Fruit fly (Drosophila melanogaster): ENCODE data around the gene Cyp4ac1.

The Cyp4ac1 gene

DNA sequence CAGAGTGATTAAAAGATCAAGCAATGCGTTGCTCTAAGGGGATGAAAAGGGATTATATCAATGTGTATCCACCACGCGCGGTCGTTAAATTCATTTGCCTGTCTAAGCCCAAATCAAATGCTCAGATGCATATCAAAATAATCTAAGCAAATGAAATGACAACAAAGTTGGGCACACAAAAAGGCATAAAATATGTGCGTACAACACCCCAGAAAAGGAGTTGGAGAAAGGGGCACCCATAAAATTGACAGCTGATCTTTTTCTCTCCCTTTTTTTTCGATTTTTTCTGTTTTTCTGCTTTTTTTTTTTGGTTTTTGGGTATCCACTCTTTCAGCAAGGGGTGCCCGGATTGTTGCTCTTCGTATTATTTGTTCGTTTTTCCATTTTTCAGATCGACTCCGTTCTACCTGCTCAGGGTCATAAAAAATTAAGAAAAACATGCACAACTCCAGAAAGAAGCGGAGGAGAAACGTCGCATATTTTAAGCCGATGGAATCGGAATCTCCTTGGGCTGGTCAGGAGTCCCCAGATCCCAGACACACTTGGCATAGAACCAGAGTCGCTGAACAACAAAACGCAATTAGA, 29.0 kb upstream of the Cyp4ac1 start:
- TF ChIP-seq noc (tag; optimal IDR thresholded peaks at IDR 0.05) = no peak

DNA sequence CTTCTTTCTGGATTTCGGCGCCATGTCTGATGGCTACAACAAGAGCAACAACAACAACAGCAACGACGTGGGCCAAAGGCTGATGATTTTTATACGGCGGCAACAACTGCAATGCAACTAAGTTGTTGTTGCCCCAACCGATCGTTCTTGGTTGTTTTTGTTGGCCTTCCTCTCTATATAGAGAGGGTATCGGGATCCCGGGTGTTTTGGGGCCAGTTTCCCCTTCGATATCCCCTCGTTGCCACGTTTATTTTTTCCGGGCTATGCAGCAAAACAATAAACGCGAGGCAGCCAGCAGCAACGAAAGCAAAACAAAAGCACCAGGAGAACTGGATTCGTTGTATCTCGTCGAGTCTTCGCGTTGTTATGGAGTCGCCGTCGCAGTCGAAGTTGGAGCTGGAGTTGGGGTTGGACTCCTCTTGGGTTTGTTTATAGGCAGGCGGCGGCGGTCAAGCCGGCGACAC, 27.4 kb upstream of the Cyp4ac1 start:
- no peak for TF ChIP-seq noc (tag; optimal IDR thresholded peaks at IDR 0.05)

DNA sequence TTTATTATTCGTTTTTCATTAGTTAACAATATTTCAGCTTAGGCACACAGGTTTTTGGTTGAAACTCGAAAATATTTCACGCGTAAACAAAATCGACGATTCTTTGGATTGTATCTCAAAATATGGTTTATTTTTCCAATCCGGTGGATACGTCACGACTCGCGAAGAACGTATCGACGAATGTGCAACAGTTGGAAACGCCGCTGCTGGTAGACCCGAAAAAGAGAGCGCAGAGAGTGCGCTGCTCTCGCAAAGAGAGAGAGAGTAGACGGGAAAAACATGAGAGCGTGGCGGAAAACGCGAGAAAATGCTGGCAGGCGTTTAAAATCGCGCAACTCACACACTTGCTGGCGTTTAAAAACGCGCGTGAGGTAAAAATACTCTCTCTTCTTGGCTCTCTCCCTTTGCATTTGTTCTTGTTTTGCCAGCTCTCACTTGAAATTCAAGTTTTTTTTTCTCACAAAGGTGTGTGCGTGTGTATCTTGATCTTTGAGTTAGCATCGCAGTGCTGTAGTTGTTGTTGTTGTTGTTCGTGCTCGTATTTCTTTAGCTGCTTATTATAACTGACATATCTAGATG, 26.5 kb upstream of the Cyp4ac1 start:
- TF ChIP-seq noc (tag; optimal IDR thresholded peaks at IDR 0.05) = peak; percentile 13

DNA sequence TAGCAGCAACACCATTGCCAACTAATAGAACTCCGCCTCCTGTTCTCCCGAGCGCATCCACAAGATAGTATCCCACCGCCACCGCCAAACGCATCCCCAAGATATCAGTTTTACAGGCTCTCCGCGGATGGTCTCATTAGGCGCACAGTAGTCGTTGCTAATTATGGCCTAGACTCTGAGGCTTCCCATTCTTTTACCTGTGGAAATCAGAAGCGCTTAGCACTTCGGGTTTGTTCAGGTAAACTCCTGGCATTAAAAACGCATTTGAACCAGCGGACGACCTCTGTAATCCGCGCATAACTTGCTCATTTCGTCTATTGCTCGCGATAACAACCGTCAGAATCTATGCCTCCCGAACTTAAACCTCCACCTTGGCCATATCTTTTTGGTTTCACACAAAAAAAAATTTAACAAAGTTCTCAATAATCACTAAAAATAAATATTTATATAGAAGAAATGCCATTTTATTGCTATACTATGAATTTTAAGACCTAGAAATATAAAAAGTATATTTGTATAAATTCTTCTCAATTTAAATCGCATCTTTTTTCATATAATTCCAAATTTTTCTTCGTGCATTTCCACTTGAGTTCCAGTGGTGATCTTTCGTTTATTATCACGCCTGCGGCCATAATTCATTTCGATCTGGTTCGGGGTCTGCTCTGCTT, 25.8 kb upstream of the Cyp4ac1 start:
- TF ChIP-seq noc (tag; optimal IDR thresholded peaks at IDR 0.05) = peak; percentile 35

DNA sequence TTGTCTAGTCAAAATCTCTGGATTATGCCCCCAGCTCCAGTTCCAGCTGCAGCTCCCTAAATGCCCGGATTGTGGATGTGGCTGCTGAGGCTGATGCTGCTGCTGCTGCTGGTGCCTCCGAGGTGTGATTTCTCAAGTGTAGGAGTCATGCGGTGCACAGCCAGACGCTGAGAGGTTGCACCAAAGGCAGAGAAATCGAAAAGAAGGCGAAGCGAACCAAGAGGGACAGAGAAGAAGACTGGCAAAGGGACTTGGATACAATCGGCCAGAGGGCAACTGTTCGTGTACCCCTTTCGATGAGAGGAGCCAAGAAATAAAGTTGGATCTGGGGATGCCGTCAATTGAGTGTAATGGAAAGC, 25.3 kb upstream of the Cyp4ac1 start:
- no peak for TF ChIP-seq noc (tag; optimal IDR thresholded peaks at IDR 0.05)

DNA sequence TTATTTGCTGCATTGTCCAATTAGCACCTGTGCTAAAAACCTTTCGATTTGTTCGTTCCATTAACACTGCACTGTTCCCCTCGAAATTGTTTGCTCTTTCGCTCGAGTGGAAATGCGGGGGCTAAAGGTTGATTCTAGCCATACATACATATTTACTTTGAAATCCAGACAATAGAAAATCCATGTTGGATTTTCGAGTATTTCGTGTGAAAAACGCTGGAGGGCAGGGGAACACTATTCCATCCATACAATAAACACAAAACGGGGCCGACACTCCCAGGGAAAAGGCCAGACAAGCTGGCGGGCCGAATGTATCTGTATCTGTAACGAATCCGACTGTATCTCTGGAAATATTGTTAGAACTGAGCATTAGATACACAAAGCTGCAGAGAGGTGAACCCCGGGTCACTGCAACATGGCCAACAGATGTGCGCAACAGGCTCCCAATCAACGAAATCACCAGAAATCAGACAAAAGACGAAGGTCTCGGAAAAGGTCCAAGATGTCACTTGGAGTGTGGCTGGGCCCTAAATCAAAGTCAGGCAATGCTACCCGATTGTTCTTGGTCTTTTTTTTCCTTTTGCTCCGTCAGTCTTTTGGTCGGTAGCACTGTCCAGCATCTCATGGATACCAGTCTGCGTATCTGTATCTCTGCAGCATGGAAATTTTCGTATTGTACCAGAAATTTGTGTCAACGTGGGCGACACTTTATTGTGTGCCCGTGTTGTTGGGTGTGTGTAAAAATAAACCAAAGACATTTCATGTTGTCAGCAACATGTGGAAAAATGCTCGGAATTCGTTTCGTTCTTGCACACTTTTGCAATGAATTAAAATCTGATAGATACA, 24.1 kb upstream of the Cyp4ac1 start:
- TF ChIP-seq noc (tag; optimal IDR thresholded peaks at IDR 0.05) = no peak

DNA sequence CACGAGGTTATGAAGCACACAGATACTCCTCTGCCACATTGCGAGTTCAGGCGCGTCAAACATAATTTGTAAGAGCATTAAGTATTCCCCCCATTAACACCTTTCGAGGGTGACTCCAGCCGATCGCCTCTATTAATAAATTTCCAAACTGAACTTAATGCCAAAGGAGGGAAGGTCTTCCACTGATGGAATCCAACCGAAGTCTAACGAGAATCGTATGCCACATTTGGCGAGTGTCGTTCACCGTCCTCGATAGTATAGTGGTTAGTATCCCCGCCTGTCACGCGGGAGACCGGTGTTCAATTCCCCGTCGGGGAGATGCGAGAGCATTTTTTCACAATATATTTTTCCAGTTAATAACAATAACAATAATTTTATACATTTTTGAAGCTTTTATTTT, 23.3 kb upstream of the Cyp4ac1 start:
- TF ChIP-seq noc (tag; optimal IDR thresholded peaks at IDR 0.05) = no peak

DNA sequence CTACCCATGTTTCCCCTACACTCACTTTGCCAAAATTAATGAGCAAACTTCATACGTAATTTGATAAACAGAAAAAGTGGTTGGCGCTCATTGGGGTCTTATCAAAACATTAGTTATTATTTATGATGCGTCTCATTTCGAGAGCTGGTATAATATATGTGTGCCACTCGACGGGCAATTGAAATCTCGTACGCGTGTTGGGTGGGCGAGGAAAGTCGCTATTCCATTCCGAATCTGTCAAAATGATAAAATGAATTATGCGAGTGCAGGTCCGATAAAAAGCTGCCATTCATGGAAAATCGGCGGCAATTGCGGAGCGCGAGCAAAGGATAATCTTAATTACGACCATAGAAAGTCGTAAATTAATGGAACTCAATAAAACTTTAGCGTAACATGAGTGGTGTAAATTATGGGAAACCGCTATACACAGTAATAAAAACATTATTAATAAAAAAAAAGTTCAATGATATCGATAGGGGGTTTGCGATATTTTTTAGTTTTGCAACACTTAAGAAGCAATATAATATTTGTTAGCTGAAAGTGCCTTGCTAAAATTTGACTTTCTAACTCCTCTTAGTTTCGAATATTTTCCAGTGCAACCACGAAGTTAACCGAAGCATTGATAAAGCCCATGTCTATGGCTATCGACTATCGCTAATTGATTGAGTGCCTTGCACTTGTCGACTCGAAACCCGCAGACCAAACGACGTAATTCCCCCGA, 21.4 kb upstream of the Cyp4ac1 start:
- peak; percentile 92 for TF ChIP-seq noc (tag; optimal IDR thresholded peaks at IDR 0.05)

DNA sequence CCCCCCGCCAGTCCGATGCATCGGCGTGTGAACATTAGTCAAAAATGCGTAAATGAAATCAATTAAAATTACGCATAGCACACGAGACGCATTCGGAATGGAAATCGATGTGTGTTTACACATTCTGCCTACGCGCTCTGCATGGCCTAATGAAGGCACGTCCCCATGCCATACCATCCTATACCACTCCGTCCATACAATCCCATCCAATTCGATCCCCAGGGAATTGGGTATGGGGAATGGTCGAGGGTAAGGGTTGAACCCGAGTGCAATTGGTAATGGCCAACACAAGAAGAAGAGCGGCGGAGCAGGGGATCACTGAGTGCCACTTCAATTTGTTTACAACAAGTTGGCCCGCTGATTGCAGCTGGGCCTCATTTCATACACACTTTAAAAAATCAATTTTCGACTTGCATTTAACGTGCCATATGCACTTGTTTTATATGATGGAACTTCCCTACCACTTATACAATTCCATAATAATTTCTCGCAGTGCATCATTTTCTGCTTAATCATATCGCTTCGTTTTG, 18.4 kb upstream of the Cyp4ac1 start:
- TF ChIP-seq noc (tag; optimal IDR thresholded peaks at IDR 0.05) = no peak

DNA sequence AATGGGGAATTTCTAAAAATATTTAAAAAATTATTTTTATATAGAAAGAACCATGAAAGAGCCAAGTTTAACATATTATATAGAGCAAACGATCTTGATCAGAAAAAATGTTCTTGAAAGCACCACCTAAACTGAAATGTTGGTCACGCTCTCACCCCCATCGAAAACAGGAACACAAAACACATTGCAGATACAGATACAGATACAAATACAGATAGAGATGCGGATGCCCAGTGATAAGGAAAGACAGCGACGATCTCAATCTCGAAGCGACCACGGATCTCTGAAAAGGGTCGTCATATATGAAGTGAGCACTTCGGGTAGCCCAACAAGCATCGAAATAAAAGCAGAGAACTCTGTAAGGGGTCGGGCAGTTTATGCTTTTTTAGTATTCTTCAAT, 16.4 kb upstream of the Cyp4ac1 start:
- TF ChIP-seq noc (tag; optimal IDR thresholded peaks at IDR 0.05) = no peak

DNA sequence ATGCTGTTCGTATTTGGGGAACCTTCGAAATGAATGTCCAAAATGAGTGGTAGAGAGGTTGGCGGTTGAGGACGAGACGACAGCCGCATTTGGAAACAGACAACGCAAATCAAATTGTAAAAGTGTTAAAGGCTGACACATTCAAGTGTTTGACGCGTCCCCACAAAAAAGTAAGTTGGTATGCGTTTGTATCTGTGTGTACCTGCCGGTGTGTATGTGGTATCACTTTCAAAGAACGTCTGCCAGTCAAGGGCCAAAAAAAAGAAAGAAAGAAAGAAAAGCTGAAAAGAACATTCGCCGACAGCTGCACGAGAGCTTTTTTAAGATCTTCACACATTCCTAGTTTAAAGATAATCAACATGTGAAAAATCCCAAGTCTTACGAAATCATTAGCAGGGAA, 16.0 kb upstream of the Cyp4ac1 start:
- no peak for TF ChIP-seq noc (tag; optimal IDR thresholded peaks at IDR 0.05)

DNA sequence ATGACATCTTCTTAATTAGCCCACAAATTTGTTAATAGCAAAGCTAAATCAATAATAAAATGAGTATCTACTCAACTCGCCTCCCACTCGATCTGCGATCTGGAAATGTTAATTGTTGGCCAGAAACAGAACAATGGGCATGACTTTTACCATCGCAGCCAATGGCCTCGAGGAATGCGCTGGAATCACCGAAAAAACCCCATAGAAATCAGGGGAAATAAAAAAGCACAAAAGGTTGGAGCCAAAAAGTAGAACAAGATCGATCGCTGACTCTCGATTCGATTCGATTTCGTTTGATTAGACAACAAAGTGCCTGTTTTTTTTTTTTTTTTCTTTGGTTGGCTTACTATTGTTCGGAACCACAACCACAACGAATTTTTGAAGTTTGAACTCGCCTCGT, 15.2 kb upstream of the Cyp4ac1 start:
- TF ChIP-seq noc (tag; optimal IDR thresholded peaks at IDR 0.05) = no peak

DNA sequence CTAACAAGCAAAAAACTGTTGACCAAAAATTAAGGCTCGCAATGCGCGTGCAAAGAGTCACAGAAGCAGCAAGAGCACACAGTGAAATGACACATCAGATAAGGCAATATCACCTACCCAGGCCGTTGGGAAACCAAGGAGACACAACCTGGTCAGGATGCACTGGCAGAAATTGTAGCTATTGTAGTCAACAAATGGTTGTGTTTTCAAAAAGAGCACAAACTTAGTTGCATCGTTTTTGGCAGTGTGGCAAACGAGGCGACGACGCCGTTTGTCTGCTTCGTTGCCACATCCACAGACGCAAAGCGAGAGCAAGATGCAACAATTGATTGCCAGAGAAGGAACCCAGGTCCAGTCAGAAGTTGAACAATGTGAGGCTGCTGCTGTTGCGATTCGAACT, 14.0 kb upstream of the Cyp4ac1 start:
- no peak for TF ChIP-seq noc (tag; optimal IDR thresholded peaks at IDR 0.05)

DNA sequence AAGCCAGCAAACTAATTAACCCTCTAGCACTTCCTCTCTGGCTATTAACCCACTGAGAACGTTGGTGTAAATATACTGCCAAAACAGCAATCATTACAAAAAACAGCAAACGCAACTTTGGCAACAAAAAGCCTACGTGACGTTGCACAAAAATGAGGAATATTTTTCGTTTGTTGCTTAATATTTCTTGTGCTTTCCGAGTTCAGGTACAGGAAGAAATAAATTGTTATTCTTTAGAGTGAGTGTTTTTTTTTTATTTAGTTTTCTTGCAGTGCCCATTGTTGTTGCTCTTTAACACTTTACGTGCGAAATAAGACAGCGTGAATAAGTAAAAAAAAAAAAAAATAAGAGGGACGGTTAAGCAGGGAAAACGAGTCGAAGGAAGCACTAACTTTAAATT, 12.7 kb upstream of the Cyp4ac1 start:
- no peak for TF ChIP-seq noc (tag; optimal IDR thresholded peaks at IDR 0.05)

DNA sequence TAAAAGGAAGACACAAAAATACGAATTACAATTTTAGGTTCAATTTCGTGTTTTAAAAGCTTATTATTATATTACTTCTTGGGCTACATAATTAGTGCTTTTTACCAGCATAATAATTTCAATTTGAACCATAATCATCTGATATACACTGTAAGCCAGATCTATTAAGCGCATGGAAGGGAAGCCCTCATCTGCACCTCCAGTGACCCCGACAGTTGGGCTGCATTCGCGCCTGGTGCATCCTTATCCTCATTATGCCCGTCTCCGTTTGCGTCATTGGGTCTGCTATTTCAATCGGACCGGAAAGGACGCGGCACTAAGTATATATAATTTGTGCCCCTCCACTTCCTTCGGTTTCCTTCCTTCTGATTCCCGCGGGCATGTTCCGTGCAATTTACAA, 12.1 kb upstream of the Cyp4ac1 start:
- TF ChIP-seq noc (tag; optimal IDR thresholded peaks at IDR 0.05) = no peak

Measured in whole organism, larva.